Fruit fly (Drosophila melanogaster) whole organism, embryonic: ENCODE measurements around the gene nAChRalpha7.

ENCODE experiments used
- Abd-B ChIP-seq: fragments of 200-800 bp; sonication (Bioruptor generic); optimal IDR thresholded peaks from 2 replicates; lab custom pipeline; 2018; ENCODE audit warnings: missing biosample characterization, mild to moderate bottlenecking, missing genetic modification characterization, moderate library complexity
- Adf1 ChIP-seq: fragments of 200-800 bp; sonication (Bioruptor generic); IDR thresholded peaks from 2 replicates; pipeline ENCODE4 v1.3.6; 2022; ENCODE audit warnings: missing biosample characterization, missing genetic modification characterization
- Bgb ChIP-seq: fragments of 200-800 bp; sonication (Bioruptor generic); IDR thresholded peaks from 2 replicates; pipeline ENCODE4 v1.3.6; 2022; ENCODE audit warnings: missing biosample characterization, missing genetic modification characterization; ENCODE audit not compliant: partially characterized antibody
- CG10462 ChIP-seq: fragments of 200-800 bp; sonication (Bioruptor generic); optimal IDR thresholded peaks from 2 replicates; lab custom pipeline; 2016; ENCODE audit warnings: missing biosample characterization, missing genetic modification characterization
- CG12104 ChIP-seq: fragments of 200-800 bp; sonication (Bioruptor generic); optimal IDR thresholded peaks from 3 replicates; lab custom pipeline; 2016; ENCODE audit warnings: missing biosample characterization, missing genetic modification characterization
- CG12299 ChIP-seq: fragments of 200-800 bp; sonication (Bioruptor generic); optimal IDR thresholded peaks from 2 replicates; lab custom pipeline; 2018; ENCODE audit warnings: missing biosample characterization, mild to moderate bottlenecking, missing genetic modification characterization
- CG1233 ChIP-seq: fragments of 200-800 bp; sonication (Bioruptor generic); optimal IDR thresholded peaks from 4 replicates; lab custom pipeline; 2018; ENCODE audit warnings: missing biosample characterization, mild to moderate bottlenecking, missing genetic modification characterization
- CG12769 ChIP-seq: fragments of 200-800 bp; sonication (Bioruptor generic); optimal IDR thresholded peaks from 2 replicates; lab custom pipeline; 2019; ENCODE audit warnings: missing biosample characterization, mild to moderate bottlenecking, missing genetic modification characterization, moderate library complexity
- CG13287 ChIP-seq: fragments of 200-800 bp; sonication (Bioruptor generic); IDR thresholded peaks from 2 replicates; pipeline ENCODE4 v1.3.6; 2022; ENCODE audit warnings: missing biosample characterization, missing genetic modification characterization; ENCODE audit not compliant: partially characterized antibody
- CG13424 ChIP-seq: fragments of 200-800 bp; sonication (Bioruptor generic); optimal IDR thresholded peaks from 2 replicates; lab custom pipeline; 2019; ENCODE audit warnings: missing biosample characterization, mild to moderate bottlenecking, missing genetic modification characterization, moderate library complexity
- CG14667 ChIP-seq: fragments of 200-800 bp; sonication (Bioruptor generic); IDR thresholded peaks from 2 replicates; pipeline ENCODE4 v1.3.6; 2022; ENCODE audit warnings: missing biosample characterization, missing genetic modification characterization
- CG15073 ChIP-seq: fragments of 200-800 bp; sonication (Bioruptor generic); optimal IDR thresholded peaks from 2 replicates; lab custom pipeline; 2016; ENCODE audit warnings: missing biosample characterization, missing genetic modification characterization
- CG15269 ChIP-seq: fragments of 200-800 bp; sonication (Bioruptor generic); optimal IDR thresholded peaks from 2 replicates; lab custom pipeline; 2018; ENCODE audit warnings: missing biosample characterization, mild to moderate bottlenecking, missing genetic modification characterization, moderate library complexity
- CG1602 ChIP-seq: fragments of 200-800 bp; sonication (Bioruptor generic); optimal IDR thresholded peaks from 3 replicates; lab custom pipeline; 2016; ENCODE audit warnings: missing biosample characterization, missing genetic modification characterization
- CG16863 ChIP-seq: fragments of 200-800 bp; sonication (Bioruptor generic); optimal IDR thresholded peaks from 3 replicates; lab custom pipeline; 2016; ENCODE audit warnings: missing biosample characterization, missing genetic modification characterization
- CG18619 ChIP-seq: fragments of 200-800 bp; sonication (Bioruptor generic); optimal IDR thresholded peaks from 3 replicates; lab custom pipeline; 2017; ENCODE audit warnings: missing biosample characterization, mild to moderate bottlenecking, missing genetic modification characterization
- CG2202 ChIP-seq: fragments of 200-800 bp; sonication (Bioruptor generic); optimal IDR thresholded peaks from 2 replicates; lab custom pipeline; 2018; ENCODE audit warnings: missing biosample characterization, mild to moderate bottlenecking, missing genetic modification characterization
- CG31441 ChIP-seq: fragments of 200-800 bp; sonication (Bioruptor generic); IDR thresholded peaks from 2 replicates; pipeline ENCODE4 v1.3.6; 2022; ENCODE audit warnings: missing biosample characterization, missing genetic modification characterization
- CG4424 ChIP-seq: fragments of 200-800 bp; sonication (Bioruptor generic); optimal IDR thresholded peaks from 3 replicates; lab custom pipeline; 2016; ENCODE audit warnings: missing biosample characterization, missing genetic modification characterization
- CG5245 ChIP-seq: fragments of 200-800 bp; sonication (Bioruptor generic); optimal IDR thresholded peaks from 3 replicates; lab custom pipeline; 2016; ENCODE audit warnings: missing biosample characterization, missing genetic modification characterization
- CG6813 ChIP-seq: fragments of 200-800 bp; sonication (Bioruptor generic); optimal IDR thresholded peaks from 2 replicates; lab custom pipeline; 2017; ENCODE audit warnings: missing biosample characterization, missing genetic modification characterization, mild to moderate bottlenecking, moderate library complexity, missing genetic modification reagents
- CG8924 ChIP-seq: fragments of 200-800 bp; optimal IDR thresholded peaks from 3 replicates; lab custom pipeline; 2019; ENCODE audit warnings: missing biosample characterization, mild to moderate bottlenecking, missing genetic modification characterization, moderate library complexity
- CG9609 ChIP-seq: fragments of 200-800 bp; sonication (Bioruptor generic); optimal IDR thresholded peaks from 3 replicates; lab custom pipeline; 2016; ENCODE audit warnings: missing biosample characterization, missing genetic modification characterization
- Chrac-16 ChIP-seq: fragments of 200-800 bp; sonication (Bioruptor generic); optimal IDR thresholded peaks from 3 replicates; lab custom pipeline; 2016; ENCODE audit warnings: missing biosample characterization, missing genetic modification characterization
- Deaf1 ChIP-seq: fragments of 200-800 bp; optimal IDR thresholded peaks from 3 replicates; lab custom pipeline; 2019; ENCODE audit warnings: missing biosample characterization, mild to moderate bottlenecking, missing genetic modification characterization, moderate library complexity
- Dref ChIP-seq: fragments of 200-800 bp; sonication (Bioruptor generic); IDR thresholded peaks from 2 replicates; pipeline ENCODE4 v1.3.6; 2022; ENCODE audit warnings: missing biosample characterization, missing genetic modification characterization
- HLH3B ChIP-seq: fragments of 200-800 bp; sonication (Bioruptor generic); IDR thresholded peaks from 2 replicates; pipeline ENCODE4 v1.3.6; 2022; ENCODE audit warnings: missing biosample characterization, missing genetic modification characterization
- Lhr ChIP-seq: fragments of 200-800 bp; sonication (Bioruptor generic); optimal IDR thresholded peaks from 3 replicates; lab custom pipeline; 2017; ENCODE audit warnings: mild to moderate bottlenecking, missing biosample characterization, missing genetic modification reagents, missing genetic modification characterization
- MTF-1 ChIP-seq: fragments of 200-800 bp; sonication (Bioruptor generic); optimal IDR thresholded peaks from 2 replicates; lab custom pipeline; 2018; ENCODE audit warnings: missing biosample characterization, mild to moderate bottlenecking, missing genetic modification characterization, borderline replicate concordance
- Nf-YC ChIP-seq: fragments of 200-800 bp; optimal IDR thresholded peaks from 3 replicates; lab custom pipeline; 2019; ENCODE audit warnings: missing biosample characterization, mild to moderate bottlenecking, missing genetic modification characterization, moderate library complexity
- Rfx ChIP-seq: fragments of 200-800 bp; sonication (Bioruptor generic); IDR thresholded peaks from 2 replicates; pipeline ENCODE4 v1.3.6; 2022; ENCODE audit warnings: missing biosample characterization, missing genetic modification characterization
- Ssrp ChIP-seq: fragments of 200-800 bp; sonication (Bioruptor generic); optimal IDR thresholded peaks from 2 replicates; lab custom pipeline; 2018; ENCODE audit warnings: missing biosample characterization, mild to moderate bottlenecking, missing genetic modification characterization, moderate library complexity
- amos ChIP-seq: fragments of 200-800 bp; sonication (Bioruptor generic); IDR thresholded peaks from 2 replicates; pipeline ENCODE4 v1.3.6; 2022; ENCODE audit warnings: missing biosample characterization, missing genetic modification characterization; ENCODE audit not compliant: partially characterized antibody
- az2 ChIP-seq: fragments of 200-800 bp; sonication (Bioruptor generic); optimal IDR thresholded peaks from 3 replicates; lab custom pipeline; 2016; ENCODE audit warnings: missing biosample characterization, missing genetic modification characterization
- bab2 ChIP-seq: fragments of 200-800 bp; sonication (Bioruptor generic); optimal IDR thresholded peaks from 2 replicates; lab custom pipeline; 2016; ENCODE audit warnings: missing biosample characterization, missing genetic modification characterization
- chif ChIP-seq, 2 experiments: fragments of 200-800 bp; sonication (Bioruptor generic); optimal IDR thresholded peaks; 3 replicates each; lab custom pipeline; 2016; ENCODE audit warnings: missing biosample characterization in 2 of 2, missing genetic modification characterization in 2 of 2
- corto ChIP-seq: fragments of 200-800 bp; sonication (Bioruptor generic); optimal IDR thresholded peaks from 2 replicates; lab custom pipeline; 2016; ENCODE audit warnings: missing biosample characterization, mild to moderate bottlenecking, missing genetic modification characterization, moderate library complexity
- cwo ChIP-seq: fragments of 200-800 bp; sonication (Bioruptor generic); optimal IDR thresholded peaks from 3 replicates; lab custom pipeline; 2017; ENCODE audit warnings: missing biosample characterization, missing genetic modification characterization, mild to moderate bottlenecking, moderate library complexity, missing genetic modification reagents
- danr ChIP-seq: fragments of 200-800 bp; sonication (Bioruptor generic); IDR thresholded peaks from 2 replicates; pipeline ENCODE4 v1.3.6; 2022; ENCODE audit warnings: missing biosample characterization, missing genetic modification characterization
- eve ChIP-seq, 2 experiments: fragments of >200 bp; optimal IDR thresholded peaks; 2 replicates each; lab custom pipeline; 2017; ENCODE audit warnings: missing biosample characterization in 2 of 2, missing genetic modification characterization in 2 of 2
- inv ChIP-seq: fragments of 200-800 bp; sonication (Bioruptor generic); IDR thresholded peaks from 2 replicates; pipeline ENCODE4 v1.3.6; 2022; ENCODE audit warnings: missing biosample characterization, missing genetic modification characterization; ENCODE audit not compliant: partially characterized antibody
- maf-S ChIP-seq: fragments of 200-800 bp; sonication (Bioruptor generic); optimal IDR thresholded peaks from 2 replicates; lab custom pipeline; 2016; ENCODE audit warnings: missing biosample characterization, missing genetic modification characterization
- pho ChIP-seq: fragments of 200-800 bp; sonication (Bioruptor generic); optimal IDR thresholded peaks from 2 replicates; lab custom pipeline; 2016; ENCODE audit warnings: missing biosample characterization, missing genetic modification characterization
- psq ChIP-seq: fragments of 200-800 bp; sonication (Bioruptor generic); optimal IDR thresholded peaks from 2 replicates; lab custom pipeline; 2017; ENCODE audit warnings: missing biosample characterization, missing genetic modification characterization
- slp2 ChIP-seq: fragments of 200-800 bp; sonication (Bioruptor generic); optimal IDR thresholded peaks from 2 replicates; lab custom pipeline; 2016; ENCODE audit warnings: missing biosample characterization, missing genetic modification characterization
- ssp ChIP-seq: fragments of 200-800 bp; sonication (Bioruptor generic); IDR thresholded peaks from 2 replicates; pipeline ENCODE4 v1.3.6; 2022; ENCODE audit warnings: missing biosample characterization, missing genetic modification characterization
- toy ChIP-seq: fragments of 200-800 bp; sonication (Bioruptor generic); IDR thresholded peaks from 2 replicates; pipeline ENCODE4 v1.3.6; 2022; ENCODE audit warnings: missing biosample characterization, missing genetic modification characterization
- twi ChIP-seq: fragments of 200-800 bp; optimal IDR thresholded peaks from 2 replicates; lab custom pipeline; 2019; ENCODE audit warnings: missing biosample characterization, mild to moderate bottlenecking, missing genetic modification characterization, moderate library complexity
- tx ChIP-seq: fragments of 200-800 bp; sonication (Bioruptor generic); optimal IDR thresholded peaks from 2 replicates; lab custom pipeline; 2016; ENCODE audit warnings: missing biosample characterization, missing genetic modification characterization
- unpg ChIP-seq: fragments of 200-800 bp; sonication (Bioruptor generic); optimal IDR thresholded peaks from 3 replicates; lab custom pipeline; 2018; ENCODE audit warnings: missing biosample characterization, mild to moderate bottlenecking, missing genetic modification characterization, moderate library complexity
- zfh2 ChIP-seq: fragments of 200-800 bp; sonication (Bioruptor generic); optimal IDR thresholded peaks from 2 replicates; lab custom pipeline; 2016; ENCODE audit warnings: missing biosample characterization, missing genetic modification characterization

The nAChRalpha7 gene

dm6 chrX:19354628-19355101 lies 6.4 kb upstream of the nAChRalpha7 start (continued):
- TF ChIP-seq psq: peak; percentile 23
- TF ChIP-seq CG5245 (GFP tag; lab: Kevin White, UChicago): peak; percentile 3
- TF ChIP-seq CG6813 (GFP tag; lab: Kevin White, UChicago): no peak
- TF ChIP-seq amos (GFP tag; lab: Robert Waterston, UW): no peak
- peak; percentile 30 for TF ChIP-seq Abd-B (GFP tag; lab: Kevin White, UChicago)
- no peak for TF ChIP-seq CG13287 (GFP tag; lab: Robert Waterston, UW)
- no peak for TF ChIP-seq inv (GFP tag; lab: Robert Waterston, UW)
- TF ChIP-seq CG1602 (GFP tag; lab: Kevin White, UChicago): peak; percentile 16
- peak; percentile 42 for TF ChIP-seq corto (GFP tag; lab: Kevin White, UChicago)
- TF ChIP-seq chif (GFP tag; optimal IDR thresholded peaks at IDR 0.05; lab: Kevin White, UChicago): peak; percentile 15 to 54
- peak; percentile 10 for TF ChIP-seq CG1233
- TF ChIP-seq CG12769 (tag; lab: Kevin White, UChicago): peak; percentile 46
- no peak for TF ChIP-seq Lhr (GFP tag; lab: Kevin White, UChicago)
- peak; percentile 4 for TF ChIP-seq CG18619 (GFP tag; lab: Kevin White, UChicago)
- TF ChIP-seq Adf1 (GFP tag; lab: Robert Waterston, UW): no peak
- peak; percentile 49 for TF ChIP-seq CG8924
- TF ChIP-seq CG12299 (tag; lab: Kevin White, UChicago): peak; percentile 7
- TF ChIP-seq MTF-1 (GFP tag; lab: Kevin White, UChicago): no peak
- peak; percentile 23 for TF ChIP-seq zfh2 (GFP tag; lab: Kevin White, UChicago)
- peak; percentile 38 for TF ChIP-seq Deaf1 (tag; lab: Kevin White, UChicago)
- peak; percentile 32 for TF ChIP-seq pho (GFP tag; lab: Kevin White, UChicago)
- no peak for TF ChIP-seq toy
- peak; percentile 2 for TF ChIP-seq CG9609 (GFP tag; lab: Kevin White, UChicago)
- no peak for TF ChIP-seq CG16863 (GFP tag; lab: Kevin White, UChicago)
- TF ChIP-seq CG13424 (tag; lab: Kevin White, UChicago): peak; percentile 65
- peak in 1 of 2 experiments; percentile 72 for TF ChIP-seq eve (GFP tag; optimal IDR thresholded peaks at IDR 0.05; lab: Kevin White, UChicago)
- peak; percentile 1 for TF ChIP-seq twi (tag; lab: Kevin White, UChicago)
- peak; percentile 45 for TF ChIP-seq unpg (GFP tag; lab: Kevin White, UChicago)
- TF ChIP-seq CG12104 (GFP tag; lab: Kevin White, UChicago): peak; percentile 34
- TF ChIP-seq Bgb (GFP tag; lab: Robert Waterston, UW): no peak
- no peak for TF ChIP-seq CG15073 (GFP tag; lab: Kevin White, UChicago)
- peak; percentile 34 for TF ChIP-seq CG2202 (tag; lab: Kevin White, UChicago)
- no peak for TF ChIP-seq Nf-YC (tag; lab: Kevin White, UChicago)
- TF ChIP-seq CG14667 (GFP tag; lab: Robert Waterston, UW): no peak
- 0 out of 2 replicates have a peak, but pooled peaks have one; percentile 29 for TF ChIP-seq Rfx (GFP tag; lab: Robert Waterston, UW)
- TF ChIP-seq CG4424: peak; percentile 25
- TF ChIP-seq ssp: no peak
- TF ChIP-seq CG10462 (GFP tag; lab: Kevin White, UChicago): no peak
- peak; percentile 55 for TF ChIP-seq az2
- TF ChIP-seq danr (GFP tag; lab: Robert Waterston, UW): no peak
- peak; percentile 48; the same call in 1 of the 2 replicates for TF ChIP-seq CG31441 (GFP tag; lab: Robert Waterston, UW)
- peak; percentile 6 for TF ChIP-seq slp2 (GFP tag; lab: Kevin White, UChicago)
- no peak for TF ChIP-seq Dref (GFP tag; lab: Robert Waterston, UW)
- no peak for TF ChIP-seq tx (GFP tag; lab: Kevin White, UChicago)
- peak; percentile 62 for TF ChIP-seq CG15269 (tag; lab: Kevin White, UChicago)
- peak; percentile 22 for TF ChIP-seq Chrac-16 (GFP tag; lab: Kevin White, UChicago)
- peak; percentile 6 for TF ChIP-seq maf-S
- TF ChIP-seq cwo (GFP tag; lab: Kevin White, UChicago): no peak
- TF ChIP-seq Ssrp: peak; percentile 56
- TF ChIP-seq HLH3B: no peak
- peak; percentile 19 for TF ChIP-seq bab2 (GFP tag; lab: Kevin White, UChicago)
